Worm (Caenorhabditis elegans) whole organism, young adult: ENCODE results near the gene ZK809.8.
A peak's percentile ranks its signal among the peaks of the same experiment; 100 is the strongest.

Source experiments
- B0336.3 ChIP-seq: fragments of 200-800 bp; sonication (Bioruptor generic); IDR thresholded peaks from 2 replicates; pipeline ENCODE4 v1.3.6; 2022; ENCODE audit warnings: missing genetic modification characterization, missing compliant biosample characterization
- F23B12.7 ChIP-seq: sonication (generic microtip); optimal IDR thresholded peaks from 2 replicates; lab custom pipeline; 2017; ENCODE audit warnings: missing genetic modification characterization, mild to moderate bottlenecking, missing compliant biosample characterization, antibody characterized with exemption, moderate library complexity; ENCODE audit not compliant: insufficient read depth
- F33H1.4 ChIP-seq: fragments of 200-800 bp; sonication (Bioruptor generic); IDR thresholded peaks from 2 replicates; pipeline ENCODE4 v1.3.6; 2022; ENCODE audit warnings: missing genetic modification reagents, missing genetic modification characterization, missing compliant biosample characterization
- K12H6.12 ChIP-seq: fragments of 200-800 bp; sonication (Bioruptor generic); optimal IDR thresholded peaks from 2 replicates; lab custom pipeline; 2018; ENCODE audit warnings: mild to moderate bottlenecking, missing genetic modification characterization, missing compliant biosample characterization
- T26A5.8 ChIP-seq: sonication (generic microtip); optimal IDR thresholded peaks from 2 replicates; lab custom pipeline; 2016; ENCODE audit warnings: missing genetic modification characterization, missing compliant biosample characterization
- Y56A3A.18 ChIP-seq: fragments of 200-800 bp; sonication (Bioruptor generic); IDR thresholded peaks from 2 replicates; pipeline ENCODE4 v1.3.6; 2022; ENCODE audit warnings: missing genetic modification reagents, missing genetic modification characterization, missing compliant biosample characterization
- Y67H2A.10 ChIP-seq: fragments of 200-800 bp; sonication (Bioruptor generic); conservative IDR thresholded peaks from 2 replicates; pipeline ENCODE4 v1.3.6; 2022; ENCODE audit warnings: missing genetic modification reagents, missing genetic modification characterization, missing compliant biosample characterization
- Y95B8A.8 ChIP-seq: fragments of 200-800 bp; sonication (Bioruptor generic); IDR thresholded peaks from 2 replicates; pipeline ENCODE4 v1.3.6; 2022; ENCODE audit warnings: missing genetic modification reagents, missing genetic modification characterization, missing compliant biosample characterization
- atf-7 ChIP-seq: sonication (generic microtip); optimal IDR thresholded peaks from 2 replicates; lab custom pipeline; 2017; ENCODE audit warnings: mild to moderate bottlenecking, missing genetic modification characterization, missing compliant biosample characterization
- attf-5 ChIP-seq: fragments of 200-800 bp; sonication (Bioruptor generic); optimal IDR thresholded peaks from 2 replicates; lab custom pipeline; 2018; ENCODE audit warnings: mild to moderate bottlenecking, missing genetic modification characterization, missing compliant biosample characterization
- attf-6 ChIP-seq: fragments of 200-800 bp; sonication (Bioruptor generic); IDR thresholded peaks from 2 replicates; pipeline ENCODE4 v1.3.6; 2022; ENCODE audit warnings: missing genetic modification reagents, missing genetic modification characterization, missing compliant biosample characterization
- cebp-1 ChIP-seq, 2 experiments: fragments of 200-800 bp in 1 of 2; sonication (Bioruptor generic) in 1 of 2; sonication (generic microtip) in 1 of 2; IDR thresholded peaks in 1 of 2; optimal IDR thresholded peaks in 1 of 2; 2 replicates each; pipeline versions ENCODE4 v1.3.6 to Lab custom; 2017 to 2022; ENCODE audit warnings: missing compliant biosample characterization in 2 of 2, missing genetic modification characterization in 2 of 2, mild to moderate bottlenecking in 1 of 2, missing genetic modification reagents in 1 of 2, moderate library complexity in 1 of 2
- ceh-27 ChIP-seq: fragments of 200-800 bp; sonication (Bioruptor generic); optimal IDR thresholded peaks from 2 replicates; lab custom pipeline; 2018; ENCODE audit warnings: mild to moderate bottlenecking, missing genetic modification characterization, moderate library complexity, missing compliant biosample characterization
- ceh-79 ChIP-seq: sonication (generic microtip); optimal IDR thresholded peaks from 2 replicates; lab custom pipeline; 2017; ENCODE audit warnings: mild to moderate bottlenecking, missing genetic modification characterization, missing compliant biosample characterization
- chd-7 ChIP-seq: sonication (generic microtip); optimal IDR thresholded peaks from 2 replicates; lab custom pipeline; 2016; ENCODE audit warnings: mild to moderate bottlenecking, missing genetic modification characterization, moderate library complexity, missing compliant biosample characterization
- die-1 ChIP-seq: sonication (generic microtip); optimal IDR thresholded peaks from 2 replicates; lab custom pipeline; 2016; ENCODE audit warnings: missing genotype, mild to moderate bottlenecking, missing genetic modification characterization, missing compliant biosample characterization
- dox-1 ChIP-seq: fragments of 200-800 bp; sonication (Bioruptor generic); IDR thresholded peaks from 2 replicates; pipeline ENCODE4 v1.3.6; 2022; ENCODE audit warnings: missing genetic modification reagents, missing genetic modification characterization, missing compliant biosample characterization
- dpff-1 ChIP-seq: sonication (generic microtip); optimal IDR thresholded peaks from 2 replicates; lab custom pipeline; 2017; ENCODE audit warnings: mild to moderate bottlenecking, missing genetic modification characterization, missing compliant biosample characterization
- dpl-1 ChIP-seq: fragments of 150-350 bp; optimal IDR thresholded peaks from 2 replicates; lab custom pipeline; 2014; ENCODE audit warnings: missing biosample characterization, missing genetic modification reagents, missing genetic modification characterization
- egrh-3 ChIP-seq: fragments of 200-800 bp; sonication (Bioruptor generic); IDR thresholded peaks from 2 replicates; pipeline ENCODE4 v1.3.6; 2022; ENCODE audit warnings: missing genetic modification reagents, missing genetic modification characterization, missing compliant biosample characterization
- gei-17 ChIP-seq: fragments of 200-800 bp; sonication (Bioruptor generic); optimal IDR thresholded peaks from 2 replicates; lab custom pipeline; 2018; ENCODE audit warnings: mild to moderate bottlenecking, missing genetic modification characterization, missing compliant biosample characterization
- let-526 ChIP-seq: fragments of 200-800 bp; sonication (Bioruptor generic); IDR thresholded peaks from 2 replicates; pipeline ENCODE4 v1.3.6; 2022; ENCODE audit warnings: missing genetic modification reagents, missing genetic modification characterization, missing compliant biosample characterization
- lin-40 ChIP-seq: sonication (generic microtip); optimal IDR thresholded peaks from 2 replicates; lab custom pipeline; 2016; ENCODE audit warnings: missing genetic modification characterization, mild to moderate bottlenecking, missing compliant biosample characterization, missing genotype, missing genetic modification reagents
- lin-54 ChIP-seq: fragments of 200-800 bp; sonication (Bioruptor generic); optimal IDR thresholded peaks from 2 replicates; lab custom pipeline; 2018; ENCODE audit warnings: mild to moderate bottlenecking, missing genetic modification characterization, missing compliant biosample characterization
- lsl-1 ChIP-seq: fragments of 200-800 bp; sonication (Bioruptor generic); optimal IDR thresholded peaks from 2 replicates; lab custom pipeline; 2018; ENCODE audit warnings: mild to moderate bottlenecking, missing genetic modification characterization, moderate library complexity, missing compliant biosample characterization
- lsy-27 ChIP-seq: sonication (generic microtip); optimal IDR thresholded peaks from 2 replicates; lab custom pipeline; 2017; ENCODE audit warnings: missing genetic modification characterization, mild to moderate bottlenecking, missing compliant biosample characterization, antibody characterized with exemption, missing genotype, borderline replicate concordance; ENCODE audit not compliant: insufficient read depth
- madf-10 ChIP-seq: sonication (generic microtip); optimal IDR thresholded peaks from 2 replicates; lab custom pipeline; 2016; ENCODE audit warnings: mild to moderate bottlenecking, missing genetic modification characterization, missing compliant biosample characterization
- madf-3 ChIP-seq: fragments of 200-800 bp; sonication (Bioruptor generic); IDR thresholded peaks from 2 replicates; pipeline ENCODE4 v1.3.6; 2022; ENCODE audit warnings: missing genetic modification reagents, missing genetic modification characterization, missing compliant biosample characterization
- madf-8 ChIP-seq: fragments of 200-800 bp; sonication (Bioruptor generic); conservative IDR thresholded peaks from 2 replicates; pipeline ENCODE4 v1.3.6; 2022; ENCODE audit warnings: missing genetic modification reagents, missing genetic modification characterization, missing compliant biosample characterization
- nfyb-1 ChIP-seq: fragments of 200-800 bp; sonication (Bioruptor generic); IDR thresholded peaks from 2 replicates; pipeline ENCODE4 v1.3.6; 2022; ENCODE audit warnings: missing genetic modification reagents, missing genetic modification characterization, missing compliant biosample characterization
- pbrm-1 ChIP-seq: fragments of 200-800 bp; sonication (Bioruptor generic); IDR thresholded peaks from 2 replicates; pipeline ENCODE4 v1.3.6; 2022; ENCODE audit warnings: missing genetic modification reagents, missing genetic modification characterization, missing compliant biosample characterization
- rec-8 ChIP-seq, 2 experiments: sonication (generic microtip); optimal IDR thresholded peaks; 2 replicates each; lab custom pipeline; 2016; ENCODE audit warnings: mild to moderate bottlenecking in 2 of 2, missing genetic modification characterization in 2 of 2, missing genetic modification reagents in 2 of 2, missing genotype in 2 of 2, missing biosample characterization in 1 of 2, missing compliant biosample characterization in 1 of 2, moderate library complexity in 1 of 2
- repo-1 ChIP-seq: sonication (generic microtip); optimal IDR thresholded peaks from 2 replicates; lab custom pipeline; 2017; ENCODE audit warnings: mild to moderate bottlenecking, missing genetic modification characterization, missing compliant biosample characterization
- snpc-1.1 ChIP-seq: sonication (generic microtip); optimal IDR thresholded peaks from 2 replicates; lab custom pipeline; 2017; ENCODE audit warnings: missing genetic modification characterization, mild to moderate bottlenecking, missing compliant biosample characterization, antibody characterized with exemption, moderate library complexity, missing genotype, missing genetic modification reagents; ENCODE audit not compliant: insufficient read depth
- snpc-1.3 ChIP-seq: sonication (generic microtip); optimal IDR thresholded peaks from 2 replicates; lab custom pipeline; 2017; ENCODE audit warnings: missing genetic modification characterization, mild to moderate bottlenecking, missing compliant biosample characterization, antibody characterized with exemption, moderate library complexity, missing genotype, missing genetic modification reagents; ENCODE audit not compliant: insufficient read depth
- snpc-4 ChIP-seq, 5 experiments: fragments of 150-350 bp in 1 of 5; sonication (generic microtip) in 4 of 5; optimal IDR thresholded peaks; 2 replicates each; lab custom pipeline; 2014 to 2018; ENCODE audit warnings: missing genetic modification characterization in 5 of 5, missing biosample characterization in 3 of 5, antibody characterized with exemption in 2 of 5, mild to moderate bottlenecking in 2 of 5, missing compliant biosample characterization in 2 of 5, missing genotype in 2 of 5, moderate library complexity in 2 of 5, missing genetic modification reagents in 1 of 5
- tbp1 ChIP-seq: fragments of 200-800 bp; sonication (Bioruptor generic); optimal IDR thresholded peaks from 2 replicates; lab custom pipeline; 2018; ENCODE audit warnings: mild to moderate bottlenecking, missing genetic modification characterization, missing compliant biosample characterization
- tlf-1 ChIP-seq: fragments of 200-800 bp; sonication (Bioruptor generic); optimal IDR thresholded peaks from 2 replicates; lab custom pipeline; 2018; ENCODE audit warnings: mild to moderate bottlenecking, missing genetic modification characterization, missing compliant biosample characterization
- zfh-2 ChIP-seq: fragments of 200-800 bp; sonication (Bioruptor generic); conservative IDR thresholded peaks from 2 replicates; pipeline ENCODE4 v1.3.6; 2022; ENCODE audit warnings: missing genetic modification reagents, missing genetic modification characterization, missing compliant biosample characterization
- ztf-25 ChIP-seq: fragments of 200-800 bp; sonication (Bioruptor generic); IDR thresholded peaks from 2 replicates; pipeline ENCODE4 v1.3.6; 2022; ENCODE audit warnings: missing genetic modification reagents, missing genetic modification characterization, missing compliant biosample characterization

The ZK809.8 gene

ce11 chrIV:11694143-11694542 is 45.3 kb upstream of the ZK809.8 start, which contains the start of gene ZK792.7:
ZK792.7 (plus strand) TSS chrIV:11694443.
- TF ChIP-seq cebp-1 (GFP tag; IDR thresholded peaks at IDR 0.05; lab: Robert Waterston, UW) (no peak), cebp-1 (tag; optimal IDR thresholded peaks at IDR 0.05; lab: Kevin White, UChicago) (no peak), attf-5 (no peak), let-526 (GFP tag; lab: Robert Waterston, UW) (no peak), ceh-79 (tag; lab: Kevin White, UChicago) (no peak), F33H1.4 (GFP tag; lab: Robert Waterston, UW) (no peak), K12H6.12 (tag; lab: Kevin White, UChicago) (no peak), chd-7 (tag; lab: Kevin White, UChicago) (no peak), dpl-1 (no peak), dox-1 (GFP tag; lab: Robert Waterston, UW) (no peak), lsl-1 (no peak), snpc-4 (GFP tag; optimal IDR thresholded peaks at IDR 0.05; lab: Kevin White, UChicago) (no peak), snpc-4 (tag; optimal IDR thresholded peaks at IDR 0.05; lab: Kevin White, UChicago) (no peak)

DNA sequence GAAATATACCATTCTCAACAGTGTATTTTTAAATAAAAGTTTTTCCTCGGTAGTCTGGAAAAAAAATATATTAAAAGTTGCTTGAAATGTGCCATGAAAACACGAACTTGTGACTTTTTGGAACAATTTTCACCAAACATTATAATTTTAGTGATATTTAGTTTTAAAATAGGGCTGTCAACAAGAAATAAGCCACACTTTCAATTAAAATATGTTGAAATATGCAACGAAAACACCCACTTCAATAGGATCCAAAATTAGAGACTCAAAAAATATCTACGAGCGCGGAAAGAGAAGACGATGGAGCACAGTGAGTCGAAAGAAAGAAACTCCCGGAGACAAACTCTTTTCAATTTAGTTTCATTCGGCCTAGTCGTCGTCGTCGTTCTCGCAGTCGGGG is 44.6 kb upstream of the ZK809.8 start, which contains the start of gene ZK792.12:
ZK792.12 (plus strand) TSS at position 301 of the 400 bp plus-strand sequence.
- TF ChIP-seq attf-5: no peak
- no peak for TF ChIP-seq madf-10 (tag; lab: Kevin White, UChicago)
- TF ChIP-seq madf-8 (GFP tag; lab: Robert Waterston, UW): no peak
- no peak for TF ChIP-seq lsy-27 (tag; lab: Kevin White, UChicago)
- TF ChIP-seq F33H1.4 (GFP tag; lab: Robert Waterston, UW): no peak
- no peak for TF ChIP-seq gei-17 (GFP tag; lab: Kevin White, UChicago)
- no peak for TF ChIP-seq die-1 (tag; lab: Kevin White, UChicago)
- TF ChIP-seq F23B12.7 (tag; lab: Kevin White, UChicago): no peak
- no peak for TF ChIP-seq snpc-4 (GFP tag; optimal IDR thresholded peaks at IDR 0.05; lab: Kevin White, UChicago)
- TF ChIP-seq snpc-4 (tag; optimal IDR thresholded peaks at IDR 0.05; lab: Kevin White, UChicago): no peak
- no peak for TF ChIP-seq ceh-79 (tag; lab: Kevin White, UChicago)
- no peak for TF ChIP-seq egrh-3 (GFP tag; lab: Robert Waterston, UW)

ce11 chrIV:11692071-11692673 is 43.3 kb upstream of the ZK809.8 start:
- TF ChIP-seq T26A5.8 (tag; lab: Kevin White, UChicago) (no peak), tlf-1 (GFP tag; lab: Kevin White, UChicago) (no peak), B0336.3 (GFP tag; lab: Robert Waterston, UW) (peak; percentile 86), nfyb-1 (peak; percentile 49; the same call in 1 of the 2 replicates), egrh-3 (GFP tag; lab: Robert Waterston, UW) (peak; percentile 47), ceh-27 (GFP tag; lab: Kevin White, UChicago) (peak; percentile 32), dox-1 (GFP tag; lab: Robert Waterston, UW) (peak; percentile 83), attf-6 (GFP tag; lab: Robert Waterston, UW) (no peak), tbp1 (peak; percentile 50), snpc-1.3 (no peak), madf-3 (peak; percentile 83), repo-1 (tag; lab: Kevin White, UChicago) (peak; percentile 28), Y56A3A.18 (GFP tag; lab: Robert Waterston, UW) (peak; percentile 45; the same call in 1 of the 2 replicates), lin-40 (tag; lab: Kevin White, UChicago) (peak; percentile 58), chd-7 (tag; lab: Kevin White, UChicago) (peak; percentile 62), ztf-25 (no peak), dpff-1 (tag; lab: Kevin White, UChicago) (no peak), Y67H2A.10 (0 out of 2 replicates have a peak, but pooled peaks have one; percentile 27), rec-8 (tag; optimal IDR thresholded peaks at IDR 0.05; lab: Kevin White, UChicago) (no peak), madf-10 (tag; lab: Kevin White, UChicago) (peak; percentile 94), atf-7 (tag; lab: Kevin White, UChicago) (peak; percentile 48), pbrm-1 (GFP tag; lab: Robert Waterston, UW) (peak; percentile 42; the same call in 1 of the 2 replicates), Y95B8A.8 (GFP tag; lab: Robert Waterston, UW) (no peak), lin-54 (GFP tag; lab: Kevin White, UChicago) (peak; percentile 34), snpc-1.1 (tag; lab: Kevin White, UChicago) (no peak), snpc-4 (GFP tag; optimal IDR thresholded peaks at IDR 0.05; lab: Kevin White, UChicago) (no peak), snpc-4 (tag; optimal IDR thresholded peaks at IDR 0.05; lab: Kevin White, UChicago) (peak in 3 of 4 experiments; percentile 15 to 43 (median 25)), zfh-2 (peak; percentile 89)
